Worm (Caenorhabditis elegans) whole organism, L3 larva: ENCODE results near the gene sru-23.
A peak's percentile ranks its signal among the peaks of the same experiment; 100 is the strongest.

Source experiments
- R02D3.7 ChIP-seq: fragments of 150-350 bp; optimal IDR thresholded peaks from 2 replicates; lab custom pipeline; 2014; ENCODE audit warnings: missing biosample characterization, missing genetic modification characterization
- ZK546.5 ChIP-seq: sonication (generic microtip); optimal IDR thresholded peaks from 2 replicates; lab custom pipeline; 2017; ENCODE audit warnings: missing biosample characterization, missing genetic modification characterization
- ama-1 ChIP-seq: fragments of 150-350 bp; optimal IDR thresholded peaks from 2 replicates; lab custom pipeline; 2018
- egl-27 ChIP-seq: sonication (generic microtip); optimal IDR thresholded peaks from 4 replicates; lab custom pipeline; 2017; ENCODE audit warnings: missing biosample characterization, missing genetic modification reagents, missing genetic modification characterization
- elt-3 ChIP-seq, 3 experiments: fragments of 150-350 bp in 1 of 3; sonication (generic microtip) in 2 of 3; optimal IDR thresholded peaks; 2 replicates in 2 of 3; 4 replicates in 1 of 3; lab custom pipeline; 2014 to 2017; ENCODE audit warnings: missing biosample characterization in 3 of 3, missing genetic modification characterization in 3 of 3
- hmg-11 ChIP-seq: sonication (generic microtip); optimal IDR thresholded peaks from 2 replicates; lab custom pipeline; 2016; ENCODE audit warnings: missing genetic modification characterization, missing compliant biosample characterization
- mml-1 ChIP-seq: fragments of 150-350 bp; sonication (generic microtip); optimal IDR thresholded peaks from 3 replicates; lab custom pipeline; 2014; ENCODE audit warnings: missing biosample characterization, missing genetic modification characterization
- nfya-1 ChIP-seq: sonication (generic microtip); optimal IDR thresholded peaks from 2 replicates; lab custom pipeline; 2017; ENCODE audit warnings: missing genetic modification characterization, mild to moderate bottlenecking, missing compliant biosample characterization, antibody characterized with exemption, moderate library complexity; ENCODE audit not compliant: insufficient read depth
- pqm-1 ChIP-seq: fragments of 150-350 bp; optimal IDR thresholded peaks from 2 replicates; lab custom pipeline; 2017; ENCODE audit warnings: missing biosample characterization, missing genetic modification characterization, inconsistent platforms
- unc-39 ChIP-seq: sonication (generic microtip); optimal IDR thresholded peaks from 4 replicates; lab custom pipeline; 2017; ENCODE audit warnings: missing biosample characterization, missing genetic modification characterization
- zag-1 ChIP-seq: fragments of 150-350 bp; optimal IDR thresholded peaks from 2 replicates; lab custom pipeline; 2014; ENCODE audit warnings: missing biosample characterization, missing genetic modification characterization
- ztf-4 ChIP-seq: fragments of 150-350 bp; optimal IDR thresholded peaks from 2 replicates; lab custom pipeline; 2014; ENCODE audit warnings: missing biosample characterization, missing genetic modification characterization

DNA sequence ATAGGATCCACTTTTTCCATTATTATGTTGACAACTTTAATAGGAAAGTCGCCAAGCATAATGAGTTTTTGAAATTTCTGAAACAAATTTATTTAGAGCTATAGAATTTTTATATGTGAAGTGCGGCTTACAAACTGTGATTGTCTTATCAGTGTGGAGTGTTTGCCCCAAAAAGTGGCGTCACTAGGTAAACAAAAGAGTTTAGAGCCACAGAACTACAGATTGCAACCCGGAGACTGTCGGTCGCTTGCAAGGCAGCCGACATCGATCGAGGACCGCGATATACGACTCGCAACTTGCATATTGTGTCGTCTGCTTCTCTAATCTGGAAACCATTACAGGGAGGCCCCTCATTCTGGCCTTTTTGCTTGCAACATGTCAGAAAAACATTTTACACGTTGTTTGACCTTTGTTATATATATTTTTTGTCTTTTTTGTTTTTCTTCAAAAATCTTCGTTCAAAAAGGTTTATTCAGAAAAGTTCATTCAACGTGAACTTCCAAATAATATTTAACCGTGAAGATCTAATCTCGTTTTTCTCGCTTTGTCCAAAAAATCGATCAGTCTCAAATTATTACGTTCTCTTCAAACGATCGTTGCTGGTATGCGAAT is 10.5 kb upstream of the sru-23 start, which contains the start of the genes fbxa-99 and F36G9.13:
- TF ChIP-seq elt-3 (tag; optimal IDR thresholded peaks at IDR 0.05; lab: Kevin White, UChicago) (no peak), zag-1 (no peak), ztf-4 (tag; lab: Kevin White, UChicago) (no peak), mml-1 (tag; lab: Kevin White, UChicago) (no peak), pqm-1 (tag; lab: Kevin White, UChicago) (peak; percentile 65), nfya-1 (tag; lab: Kevin White, UChicago) (no peak), ama-1 (lab: Kevin White, UChicago) (no peak), hmg-11 (tag; lab: Kevin White, UChicago) (no peak), R02D3.7 (tag; lab: Kevin White, UChicago) (no peak), ZK546.5 (tag; lab: Kevin White, UChicago) (no peak), egl-27 (tag; lab: Kevin White, UChicago) (no peak), unc-39 (tag; lab: Kevin White, UChicago) (no peak)
